Fruit fly (Drosophila melanogaster): Measurements from ENCODE around the gene CLIP-190.

CLIP-190 gene

DNA sequence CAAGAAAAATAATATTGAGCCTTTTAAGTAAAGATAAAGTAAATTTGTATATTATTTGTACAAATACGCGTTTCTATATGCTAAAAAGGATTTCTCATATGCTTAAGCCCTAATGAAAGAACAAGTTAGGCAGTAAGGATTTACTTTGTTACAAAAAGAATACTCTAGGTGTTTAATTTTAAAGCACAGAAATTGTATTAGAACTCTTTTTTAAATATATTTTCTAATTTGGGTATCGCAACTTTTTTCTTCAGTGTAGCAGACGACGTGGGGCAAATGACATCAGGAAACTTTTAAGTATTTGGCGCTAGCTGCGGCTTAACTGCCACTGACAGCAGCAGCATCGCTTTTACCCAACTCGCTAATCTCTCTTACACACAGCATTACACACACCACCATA is 37.6 kb downstream of the CLIP-190 start (continued):
- TF ChIP-seq CG11504 (tag; optimal IDR thresholded peaks at IDR 0.05) (peak; percentile 60), Nf-YB (GFP tag; optimal IDR thresholded peaks at IDR 0.05) (no peak), grau (tag; optimal IDR thresholded peaks at IDR 0.05) (peak; percentile 27), CG9876 (GFP tag; optimal IDR thresholded peaks at IDR 0.05) (no peak), fru (optimal IDR thresholded peaks at IDR 0.05) (no peak), CG9727 (GFP tag; optimal IDR thresholded peaks at IDR 0.05) (no peak), lab (GFP tag; optimal IDR thresholded peaks at IDR 0.05) (peak; percentile 28), dmrt99B (tag; optimal IDR thresholded peaks at IDR 0.05) (peak; percentile 38), CG2678 (tag; optimal IDR thresholded peaks at IDR 0.05) (peak; percentile 27), CG11696 (GFP tag; IDR thresholded peaks at IDR 0.05) (no peak), CG14667 (GFP tag; IDR thresholded peaks at IDR 0.05) (no peak), CTCF (GFP tag; optimal IDR thresholded peaks at IDR 0.05) (no peak), C15 (GFP tag; IDR thresholded peaks at IDR 0.05) (no peak), rib (GFP tag; IDR thresholded peaks at IDR 0.05) (no peak), aop (GFP tag; IDR thresholded peaks at IDR 0.05) (no peak), Bgb (GFP tag; IDR thresholded peaks at IDR 0.05; ENCODE audit: partially characterized antibody) (no peak), Hr51 (GFP tag; optimal IDR thresholded peaks at IDR 0.05) (peak in 1 of 2 experiments; percentile 32), CG14014 (GFP tag; IDR thresholded peaks at IDR 0.05) (no peak), PHDP (tag; optimal IDR thresholded peaks at IDR 0.05) (peak; percentile 29)

DNA sequence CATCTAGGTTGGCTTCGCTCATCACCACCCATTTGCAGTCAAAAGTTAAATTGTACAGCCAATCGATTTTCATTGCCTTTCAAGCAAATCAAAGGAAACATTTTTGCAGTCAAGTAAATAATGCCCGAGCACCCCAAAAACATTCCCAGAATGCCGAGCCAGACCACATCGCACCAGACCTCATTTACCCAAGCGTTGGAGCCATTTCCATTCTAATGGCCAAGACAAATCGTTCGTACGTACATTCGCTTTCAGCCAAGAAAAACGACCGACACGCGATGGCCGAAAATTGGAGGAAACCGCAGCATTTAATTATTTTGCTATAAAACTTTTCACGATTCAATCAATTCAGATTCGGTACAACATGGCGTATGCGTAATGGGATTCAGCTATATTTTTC is 40.5 kb downstream of the CLIP-190 start:
- TF ChIP-seq CG2129 (GFP tag; IDR thresholded peaks at IDR 0.05; ENCODE audit: partially characterized antibody) (no peak), CG7372 (GFP tag; IDR thresholded peaks at IDR 0.05) (peak; percentile 67), CG2199 (GFP tag; IDR thresholded peaks at IDR 0.05) (peak; percentile 96), Pdp1 (GFP tag; optimal IDR thresholded peaks at IDR 0.05) (peak in 1 of 2 experiments; percentile 0), slp2 (GFP tag; optimal IDR thresholded peaks at IDR 0.05) (no peak), abd-A (tag; optimal IDR thresholded peaks at IDR 0.05) (peak; percentile 2), sd (tag; optimal IDR thresholded peaks at IDR 0.05) (peak; percentile 76), sna (GFP tag; IDR thresholded peaks at IDR 0.05; ENCODE audit: partially characterized antibody) (no peak), CG12769 (tag; optimal IDR thresholded peaks at IDR 0.05) (peak; percentile 40), ci (GFP tag; IDR thresholded peaks at IDR 0.05) (0 out of 3 replicates have a peak, but pooled peaks have one; percentile 6), CG16813 (GFP tag; IDR thresholded peaks at IDR 0.05; ENCODE audit: partially characterized antibody) (no peak)

DNA sequence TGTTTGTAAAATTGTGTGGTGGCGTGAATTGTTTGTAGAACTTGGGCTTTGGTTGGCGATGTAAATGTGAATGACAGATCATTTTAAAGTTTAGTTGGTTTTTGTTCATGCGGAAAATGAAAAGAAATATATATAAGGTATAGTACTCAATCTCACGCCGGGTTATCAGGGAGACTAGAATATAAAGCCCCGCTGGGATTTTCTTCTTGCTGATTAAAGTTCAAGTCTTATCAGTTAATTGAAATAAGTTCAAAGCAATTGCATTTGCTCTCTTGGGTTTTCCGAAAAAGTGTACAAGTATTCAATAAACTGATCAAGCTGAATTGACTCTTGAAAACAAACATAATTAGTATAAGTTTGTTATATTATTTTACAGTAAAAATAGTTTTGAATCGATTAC is 40.9 kb downstream of the CLIP-190 start:
- TF ChIP-seq esg (GFP tag; conservative IDR thresholded peaks at IDR 0.05) (no peak), kay (GFP tag; optimal IDR thresholded peaks at IDR 0.05) (no peak), ewg (GFP tag; optimal IDR thresholded peaks at IDR 0.05) (no peak)

DNA sequence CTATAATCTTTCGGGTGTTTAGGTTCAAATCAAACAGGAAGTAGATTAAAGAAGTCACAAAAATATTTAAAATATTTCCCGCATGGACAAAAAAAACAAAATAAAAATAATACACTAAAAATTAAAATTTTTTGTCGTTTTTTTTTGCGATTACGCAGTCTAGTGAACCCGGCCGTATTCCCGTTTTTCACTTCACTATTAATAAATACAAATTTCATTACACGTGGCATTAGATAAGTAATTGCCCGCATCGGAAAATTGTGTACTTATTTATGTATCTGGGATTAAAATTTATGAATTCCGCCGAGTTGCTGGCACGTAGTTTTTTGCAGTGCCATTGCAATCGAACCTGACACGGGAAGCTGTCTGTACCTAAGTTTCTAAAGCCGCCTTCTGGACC is 42.7 kb downstream of the CLIP-190 start:
- peak; percentile 16; the same call in 1 of the 2 replicates for TF ChIP-seq CG17328 (GFP tag; IDR thresholded peaks at IDR 0.05)
- peak; percentile 44; the same call in 1 of the 2 replicates for TF ChIP-seq Ptx1 (GFP tag; IDR thresholded peaks at IDR 0.05)
- peak; percentile 29; the same call in 1 of the 2 replicates for TF ChIP-seq CG14441 (GFP tag; IDR thresholded peaks at IDR 0.05)
- peak; percentile 16 for TF ChIP-seq gem (tag; optimal IDR thresholded peaks at IDR 0.05)
- TF ChIP-seq Med (GFP tag), result peak; percentile 73
- no peak for TF ChIP-seq CG15479 (GFP tag; optimal IDR thresholded peaks at IDR 0.05)
- TF ChIP-seq ewg (GFP tag; optimal IDR thresholded peaks at IDR 0.05), result no peak
- peak; percentile 15 for TF ChIP-seq CG11504 (tag; optimal IDR thresholded peaks at IDR 0.05)
- no peak for TF ChIP-seq nerfin-2 (GFP tag; IDR thresholded peaks at IDR 0.05; ENCODE audit: partially characterized antibody)
- TF ChIP-seq Hr51 (GFP tag; optimal IDR thresholded peaks at IDR 0.05), result peak in 1 of 2 experiments; percentile 22
- TF ChIP-seq CG18476 (GFP tag; optimal IDR thresholded peaks at IDR 0.05), result no peak
- TF ChIP-seq B-H1 (GFP tag; IDR thresholded peaks at IDR 0.05), result 0 out of 3 replicates have a peak, but pooled peaks have one; percentile 12
- TF ChIP-seq CG30403 (GFP tag; optimal IDR thresholded peaks at IDR 0.05), result peak; percentile 11
- TF ChIP-seq Aef1 (GFP tag; IDR thresholded peaks at IDR 0.05), result no peak
